Worm (Caenorhabditis elegans) whole organism, young adult: ENCODE data around the gene C15H11.10.

Experiments used
- F49E8.2 ChIP-seq: sonication (generic microtip); optimal IDR thresholded peaks from 3 replicates; lab custom pipeline; 2017; ENCODE audit warnings: missing genetic modification characterization, mild to moderate bottlenecking, missing compliant biosample characterization, antibody characterized with exemption, moderate library complexity; ENCODE audit not compliant: insufficient read depth
- ama-1 ChIP-seq, 3 experiments: fragments of 150-350 bp in 1 of 3; sonication (generic microtip) in 2 of 3; optimal IDR thresholded peaks; 2 replicates each; lab custom pipeline; 2014 to 2018; ENCODE audit warnings: missing biosample characterization in 2 of 3, missing genetic modification characterization in 2 of 3, missing genetic modification reagents in 2 of 3
- ceh-79 ChIP-seq: sonication (generic microtip); optimal IDR thresholded peaks from 2 replicates; lab custom pipeline; 2017; ENCODE audit warnings: mild to moderate bottlenecking, missing genetic modification characterization, missing compliant biosample characterization
- egl-18 ChIP-seq: fragments of 200-800 bp; sonication (Bioruptor generic); IDR thresholded peaks from 2 replicates; pipeline ENCODE4 v1.3.6; 2022; ENCODE audit warnings: missing genetic modification reagents, missing genetic modification characterization, missing compliant biosample characterization
- lin-26 ChIP-seq: fragments of 200-800 bp; sonication (Bioruptor generic); IDR thresholded peaks from 2 replicates; pipeline ENCODE4 v1.3.6; 2022; ENCODE audit warnings: missing genetic modification reagents, missing genetic modification characterization, missing compliant biosample characterization
- nfyb-1 ChIP-seq: fragments of 200-800 bp; sonication (Bioruptor generic); IDR thresholded peaks from 2 replicates; pipeline ENCODE4 v1.3.6; 2022; ENCODE audit warnings: missing genetic modification reagents, missing genetic modification characterization, missing compliant biosample characterization
- pha-4 ChIP-seq: fragments of 150-350 bp; sonication (generic microtip); optimal IDR thresholded peaks from 2 replicates; lab custom pipeline; 2014; ENCODE audit warnings: missing biosample characterization, missing genetic modification reagents, missing genetic modification characterization
- snpc-3.4 ChIP-seq: sonication (generic microtip); optimal IDR thresholded peaks from 2 replicates; lab custom pipeline; 2017; ENCODE audit warnings: missing genetic modification characterization, mild to moderate bottlenecking, missing compliant biosample characterization, antibody characterized with exemption, moderate library complexity, missing genotype, missing genetic modification reagents
- unc-130 ChIP-seq: sonication (generic microtip); optimal IDR thresholded peaks from 2 replicates; lab custom pipeline; 2016; ENCODE audit warnings: missing genetic modification reagents, missing genetic modification characterization, missing compliant biosample characterization
- unc-62 ChIP-seq: fragments of 150-350 bp; optimal IDR thresholded peaks from 2 replicates; lab custom pipeline; 2014; ENCODE audit warnings: missing biosample characterization, missing genetic modification reagents, missing genetic modification characterization
- ztf-22 ChIP-seq: fragments of 200-800 bp; sonication (Bioruptor generic); optimal IDR thresholded peaks from 2 replicates; lab custom pipeline; 2018; ENCODE audit warnings: mild to moderate bottlenecking, missing genetic modification characterization, moderate library complexity, missing compliant biosample characterization
- ztf-25 ChIP-seq: fragments of 200-800 bp; sonication (Bioruptor generic); IDR thresholded peaks from 2 replicates; pipeline ENCODE4 v1.3.6; 2022; ENCODE audit warnings: missing genetic modification reagents, missing genetic modification characterization, missing compliant biosample characterization

ce11 chrV:14408774-14409173 is 16.8 kb downstream of the C15H11.10 start, which contains the start of gene gnrr-2:
- TF ChIP-seq ceh-79 (tag; lab: Kevin White, UChicago) (no peak), egl-18 (GFP tag; lab: Robert Waterston, UW) (no peak), unc-130 (GFP tag; lab: Kevin White, UChicago) (no peak), ama-1 (optimal IDR thresholded peaks at IDR 0.05; lab: Kevin White, UChicago) (no peak), ama-1 (GFP tag; optimal IDR thresholded peaks at IDR 0.05; lab: Kevin White, UChicago) (no peak), ztf-22 (no peak), F49E8.2 (tag; lab: Kevin White, UChicago) (no peak), lin-26 (GFP tag; lab: Robert Waterston, UW) (no peak), pha-4 (tag; lab: Kevin White, UChicago) (no peak), nfyb-1 (no peak), ztf-25 (GFP tag; lab: Robert Waterston, UW) (no peak), snpc-3.4 (no peak), unc-62 (GFP tag; lab: Kevin White, UChicago) (no peak)
